Fruit fly (Drosophila melanogaster) whole organism, wandering third instar larva: ENCODE results near the gene dsh.

Source experiments
- jim ChIP-seq: fragments of 175-275, 200-325 bp; sonication (Bioruptor generic); optimal IDR thresholded peaks from 2 replicates; lab custom pipeline; 2016; ENCODE audit warnings: missing biosample characterization, mild to moderate bottlenecking, missing genetic modification characterization
- lola ChIP-seq: fragments of >200 bp; optimal IDR thresholded peaks from 2 replicates; lab custom pipeline; 2017; ENCODE audit warnings: missing biosample characterization, missing genetic modification characterization

dm6 chrX:11391364-11391915 lies 35.8 kb downstream of the dsh start:
- TF ChIP-seq jim (GFP tag; lab: Kevin White, UChicago): no peak
- no peak for TF ChIP-seq lola (GFP tag; lab: Kevin White, UChicago)
